Fruit fly (Drosophila melanogaster) whole organism, embryonic: ENCODE data around the gene drn.
A peak's percentile ranks its signal among the peaks of the same experiment; 100 is the strongest.

Source experiments
- C15 ChIP-seq: fragments of 200-800 bp; sonication (Bioruptor generic); IDR thresholded peaks from 3 replicates; pipeline ENCODE4 v1.3.6; 2022; ENCODE audit warnings: missing biosample characterization, missing genetic modification characterization
- CG1024 ChIP-seq: fragments of 200-800 bp; sonication (Bioruptor generic); IDR thresholded peaks from 2 replicates; pipeline ENCODE4 v1.3.6; 2022; ENCODE audit warnings: missing biosample characterization, missing genetic modification characterization
- CG11456 ChIP-seq: fragments of 200-800 bp; sonication (Bioruptor generic); IDR thresholded peaks from 3 replicates; pipeline ENCODE4 v1.3.6; 2022; ENCODE audit warnings: missing biosample characterization, missing genetic modification characterization
- CG11504 ChIP-seq: fragments of 200-800 bp; sonication (Bioruptor generic); optimal IDR thresholded peaks from 3 replicates; lab custom pipeline; 2019; ENCODE audit warnings: missing biosample characterization, mild to moderate bottlenecking, missing genetic modification characterization, moderate library complexity
- CG16863 ChIP-seq: fragments of 200-800 bp; sonication (Bioruptor generic); optimal IDR thresholded peaks from 3 replicates; lab custom pipeline; 2016; ENCODE audit warnings: missing biosample characterization, missing genetic modification characterization
- CG17912 ChIP-seq: fragments of 200-800 bp; sonication (Bioruptor generic); optimal IDR thresholded peaks from 2 replicates; lab custom pipeline; 2018; ENCODE audit warnings: missing biosample characterization, mild to moderate bottlenecking, missing genetic modification characterization
- CG1832 ChIP-seq: fragments of 200-800 bp; sonication (Bioruptor generic); optimal IDR thresholded peaks from 2 replicates; lab custom pipeline; 2017; ENCODE audit warnings: missing biosample characterization, mild to moderate bottlenecking, missing genetic modification characterization, inconsistent platforms
- CG2678 ChIP-seq: fragments of 200-800 bp; sonication (Bioruptor generic); optimal IDR thresholded peaks from 3 replicates; lab custom pipeline; 2019; ENCODE audit warnings: missing biosample characterization, mild to moderate bottlenecking, missing genetic modification characterization, moderate library complexity
- CG32532 ChIP-seq: fragments of 200-800 bp; sonication (Bioruptor generic); IDR thresholded peaks from 2 replicates; pipeline ENCODE4 v1.3.6; 2022; ENCODE audit warnings: missing biosample characterization, missing genetic modification characterization
- CG32772 ChIP-seq: fragments of 200-800 bp; sonication (Bioruptor generic); IDR thresholded peaks from 2 replicates; pipeline ENCODE4 v1.3.6; 2022; ENCODE audit warnings: missing biosample characterization, missing genetic modification characterization
- CG4854 ChIP-seq: fragments of 200-800 bp; sonication (Bioruptor generic); optimal IDR thresholded peaks from 2 replicates; lab custom pipeline; 2016; ENCODE audit warnings: missing biosample characterization, missing genetic modification characterization, inconsistent platforms
- CG6689 ChIP-seq: fragments of 200-800 bp; sonication (Bioruptor generic); IDR thresholded peaks from 2 replicates; pipeline ENCODE4 v1.3.6; 2022; ENCODE audit warnings: missing biosample characterization, missing genetic modification characterization
- CG7357 ChIP-seq: fragments of 200-800 bp; sonication (Bioruptor generic); IDR thresholded peaks from 3 replicates; pipeline ENCODE4 v1.3.6; 2022; ENCODE audit warnings: missing biosample characterization, missing genetic modification characterization
- CG7928 ChIP-seq: fragments of 200-800 bp; sonication (Bioruptor generic); optimal IDR thresholded peaks from 2 replicates; lab custom pipeline; 2017; ENCODE audit warnings: missing biosample characterization, mild to moderate bottlenecking, missing genetic modification characterization
- CG8359 ChIP-seq: fragments of 200-800 bp; sonication (Bioruptor generic); optimal IDR thresholded peaks from 2 replicates; lab custom pipeline; 2017; ENCODE audit warnings: missing biosample characterization, mild to moderate bottlenecking, missing genetic modification characterization, borderline replicate concordance
- CG8765 ChIP-seq: fragments of 200-800 bp; sonication (Bioruptor generic); IDR thresholded peaks from 2 replicates; pipeline ENCODE4 v1.3.6; 2022; ENCODE audit warnings: missing biosample characterization, missing genetic modification characterization
- Doc3 ChIP-seq: fragments of 200-800 bp; sonication (Bioruptor generic); IDR thresholded peaks from 3 replicates; pipeline ENCODE4 v1.3.6; 2022; ENCODE audit warnings: missing biosample characterization, missing genetic modification characterization; ENCODE audit not compliant: partially characterized antibody
- Dp ChIP-seq: fragments of 200-800 bp; sonication (Bioruptor generic); optimal IDR thresholded peaks from 2 replicates; lab custom pipeline; 2018; ENCODE audit warnings: missing biosample characterization, mild to moderate bottlenecking, missing genetic modification characterization, moderate library complexity
- Drgx ChIP-seq: fragments of 200-800 bp; sonication (Bioruptor generic); IDR thresholded peaks from 2 replicates; pipeline ENCODE4 v1.3.6; 2022; ENCODE audit warnings: missing biosample characterization, missing genetic modification characterization
- Hmx ChIP-seq: fragments of 200-800 bp; sonication (Bioruptor generic); optimal IDR thresholded peaks from 2 replicates; lab custom pipeline; 2016; ENCODE audit warnings: missing biosample characterization, missing genetic modification characterization
- Lim3 ChIP-seq: fragments of 200-800 bp; sonication (Bioruptor generic); IDR thresholded peaks from 2 replicates; pipeline ENCODE4 v1.3.6; 2022; ENCODE audit warnings: missing biosample characterization, missing genetic modification characterization
- Med ChIP-seq: fragments of 200-800 bp; sonication (Bioruptor generic); peaks from one replicate; lab custom pipeline; 2016; ENCODE audit warnings: missing biosample characterization, missing genetic modification characterization, mild to moderate bottlenecking, inconsistent platforms, moderate library complexity
- Mrtf ChIP-seq: fragments of 200-800 bp; sonication (Bioruptor generic); IDR thresholded peaks from 3 replicates; pipeline ENCODE4 v1.3.6; 2022; ENCODE audit warnings: missing biosample characterization, missing genetic modification characterization
- Nf-YB ChIP-seq: fragments of 200-800 bp; sonication (Bioruptor generic); optimal IDR thresholded peaks from 3 replicates; lab custom pipeline; 2019; ENCODE audit warnings: missing biosample characterization, mild to moderate bottlenecking, missing genetic modification characterization, moderate library complexity
- Optix ChIP-seq: fragments of 200-800 bp; sonication (Bioruptor generic); IDR thresholded peaks from 3 replicates; pipeline ENCODE4 v1.3.6; 2022; ENCODE audit warnings: missing biosample characterization, missing genetic modification characterization
- Sin3A ChIP-seq: fragments of >200 bp; optimal IDR thresholded peaks from 2 replicates; lab custom pipeline; 2018
- TFAM ChIP-seq: fragments of 200-800 bp; sonication (Bioruptor generic); optimal IDR thresholded peaks from 2 replicates; lab custom pipeline; 2017; ENCODE audit warnings: missing biosample characterization, missing genetic modification characterization, inconsistent platforms
- Vsx1 ChIP-seq: fragments of 200-800 bp; sonication (Bioruptor generic); optimal IDR thresholded peaks from 2 replicates; lab custom pipeline; 2017; ENCODE audit warnings: missing biosample characterization, mild to moderate bottlenecking, missing genetic modification characterization, missing genetic modification reagents
- YL-1 ChIP-seq: fragments of 200-800 bp; sonication (Bioruptor generic); optimal IDR thresholded peaks from 3 replicates; lab custom pipeline; 2017; ENCODE audit warnings: missing biosample characterization, mild to moderate bottlenecking, missing genetic modification characterization
- bab2 ChIP-seq: fragments of 200-800 bp; sonication (Bioruptor generic); optimal IDR thresholded peaks from 2 replicates; lab custom pipeline; 2016; ENCODE audit warnings: missing biosample characterization, missing genetic modification characterization
- cas ChIP-seq: fragments of 200-800 bp; sonication (Bioruptor generic); IDR thresholded peaks from 2 replicates; pipeline ENCODE4 v1.3.6; 2022; ENCODE audit warnings: missing biosample characterization, missing genetic modification characterization
- corto ChIP-seq: fragments of 200-800 bp; sonication (Bioruptor generic); optimal IDR thresholded peaks from 2 replicates; lab custom pipeline; 2016; ENCODE audit warnings: missing biosample characterization, mild to moderate bottlenecking, missing genetic modification characterization, moderate library complexity
- gce ChIP-seq: fragments of 200-800 bp; sonication (Bioruptor generic); IDR thresholded peaks from 3 replicates; pipeline ENCODE4 v1.3.6; 2022; ENCODE audit warnings: missing biosample characterization, missing genetic modification characterization
- gcm ChIP-seq: fragments of 200-800 bp; sonication (Bioruptor generic); optimal IDR thresholded peaks from 2 replicates; lab custom pipeline; 2019; ENCODE audit warnings: missing biosample characterization, mild to moderate bottlenecking, missing genetic modification characterization, moderate library complexity
- gem ChIP-seq: fragments of 200-800 bp; sonication (Bioruptor generic); optimal IDR thresholded peaks from 2 replicates; lab custom pipeline; 2019; ENCODE audit warnings: missing biosample characterization, mild to moderate bottlenecking, missing genetic modification characterization, moderate library complexity
- hb ChIP-seq: fragments of 200-800 bp; sonication (Bioruptor generic); IDR thresholded peaks from 3 replicates; pipeline ENCODE4 v1.3.6; 2022; ENCODE audit warnings: missing biosample characterization, missing genetic modification characterization; ENCODE audit not compliant: partially characterized antibody
- inv ChIP-seq: fragments of 200-800 bp; sonication (Bioruptor generic); IDR thresholded peaks from 2 replicates; pipeline ENCODE4 v1.3.6; 2022; ENCODE audit warnings: missing biosample characterization, missing genetic modification characterization; ENCODE audit not compliant: partially characterized antibody
- jumu ChIP-seq: fragments of 200-800 bp; sonication (Bioruptor generic); optimal IDR thresholded peaks from 3 replicates; lab custom pipeline; 2016; ENCODE audit warnings: missing biosample characterization, missing genetic modification characterization
- kay ChIP-seq: fragments of 200-800 bp; sonication (Bioruptor generic); optimal IDR thresholded peaks from 2 replicates; lab custom pipeline; 2016; ENCODE audit warnings: missing biosample characterization, missing genetic modification characterization
- lbe ChIP-seq: fragments of 200-800 bp; sonication (Bioruptor generic); optimal IDR thresholded peaks from 2 replicates; lab custom pipeline; 2016; ENCODE audit warnings: missing biosample characterization, mild to moderate bottlenecking, missing genetic modification characterization
- mam ChIP-seq: fragments of 200-800 bp; sonication (Bioruptor generic); optimal IDR thresholded peaks from 3 replicates; lab custom pipeline; 2016; ENCODE audit warnings: missing biosample characterization, missing genetic modification characterization
- nerfin-1 ChIP-seq: fragments of 200-800 bp; sonication (Bioruptor generic); optimal IDR thresholded peaks from 3 replicates; lab custom pipeline; 2019; ENCODE audit warnings: missing biosample characterization, mild to moderate bottlenecking, missing genetic modification characterization, moderate library complexity
- peb ChIP-seq: fragments of 200-800 bp; sonication (Bioruptor generic); IDR thresholded peaks from 2 replicates; pipeline ENCODE4 v1.3.6; 2022; ENCODE audit warnings: missing biosample characterization, missing genetic modification characterization
- pho ChIP-seq: fragments of 200-800 bp; sonication (Bioruptor generic); optimal IDR thresholded peaks from 2 replicates; lab custom pipeline; 2016; ENCODE audit warnings: missing biosample characterization, missing genetic modification characterization
- row ChIP-seq: fragments of 200-800 bp; sonication (Bioruptor generic); IDR thresholded peaks from 3 replicates; pipeline ENCODE4 v1.3.6; 2022; ENCODE audit warnings: missing biosample characterization, missing genetic modification characterization
- slp2 ChIP-seq: fragments of 200-800 bp; sonication (Bioruptor generic); optimal IDR thresholded peaks from 2 replicates; lab custom pipeline; 2016; ENCODE audit warnings: missing biosample characterization, missing genetic modification characterization
- unc-4 ChIP-seq: fragments of 200-800 bp; sonication (Bioruptor generic); IDR thresholded peaks from 2 replicates; pipeline ENCODE4 v1.3.6; 2022; ENCODE audit warnings: missing biosample characterization, missing genetic modification characterization; ENCODE audit not compliant: partially characterized antibody
- wor ChIP-seq: fragments of 200-800 bp; sonication (Bioruptor generic); IDR thresholded peaks from 2 replicates; pipeline ENCODE4 v1.3.6; 2022; ENCODE audit warnings: missing biosample characterization, missing genetic modification characterization
- yki ChIP-seq: fragments of >200 bp; optimal IDR thresholded peaks from 3 replicates; lab custom pipeline; 2018
- zen2 ChIP-seq: fragments of 200-800 bp; sonication (Bioruptor generic); IDR thresholded peaks from 3 replicates; pipeline ENCODE4 v1.3.6; 2022; ENCODE audit warnings: missing biosample characterization, missing genetic modification characterization; ENCODE audit not compliant: partially characterized antibody

The drn gene

DNA sequence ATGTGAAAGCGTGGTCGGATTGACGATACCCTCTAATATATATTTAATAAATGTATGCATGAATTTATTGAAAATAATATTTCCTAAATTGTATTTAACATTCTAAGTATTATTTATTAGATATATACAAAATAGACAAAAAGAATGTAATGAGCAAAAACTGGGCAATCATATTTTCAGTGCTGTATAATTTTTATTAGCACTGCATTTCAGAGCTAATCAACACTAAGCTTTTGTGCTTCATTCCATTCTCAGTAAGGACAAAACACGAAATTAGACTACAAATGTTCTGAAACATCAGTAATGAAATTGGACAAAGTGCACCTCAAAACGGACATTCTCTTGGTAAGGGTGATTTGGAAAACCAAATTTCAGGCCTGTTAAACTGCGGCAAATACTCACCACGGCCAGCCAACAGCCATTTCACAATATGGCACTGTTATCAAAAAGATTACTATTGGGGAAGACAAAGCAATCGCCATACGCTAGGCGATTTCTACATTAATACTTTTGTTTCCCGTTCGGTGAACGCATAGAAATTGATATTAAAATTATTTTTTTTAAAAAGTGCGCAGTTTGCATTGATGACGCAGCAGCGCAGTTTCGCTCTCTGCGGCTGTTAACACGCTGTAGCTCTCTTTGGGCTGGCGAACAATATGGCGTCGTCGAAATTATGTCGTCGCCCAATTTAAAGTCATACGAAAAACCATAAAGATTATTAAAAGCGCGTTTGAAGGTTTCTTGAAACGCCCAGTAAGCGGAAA, 591 bp downstream of the drn start (continued):
- TF ChIP-seq mam (GFP tag; lab: Kevin White, UChicago) (peak; percentile 86), Vsx1 (GFP tag; lab: Kevin White, UChicago) (peak; percentile 80), corto (GFP tag; lab: Kevin White, UChicago) (peak; percentile 29), cas (GFP tag; lab: Robert Waterston, UW) (peak; percentile 56), Sin3A (lab: Kevin White, UChicago) (no peak), wor (GFP tag; lab: Robert Waterston, UW) (peak; percentile 65), slp2 (GFP tag; lab: Kevin White, UChicago) (peak; percentile 56), Optix (GFP tag; lab: Robert Waterston, UW) (peak; percentile 76; the same call in 2 of the 3 replicates), gcm (GFP tag; lab: Kevin White, UChicago) (peak; percentile 88), bab2 (GFP tag; lab: Kevin White, UChicago) (peak; percentile 49), nerfin-1 (tag; lab: Kevin White, UChicago) (peak; percentile 83), yki (lab: Kevin White, UChicago) (no peak), CG2678 (tag; lab: Kevin White, UChicago) (peak; percentile 96), YL-1 (GFP tag; lab: Kevin White, UChicago) (peak; percentile 38), hb (GFP tag; lab: Robert Waterston, UW) (no peak), jumu (GFP tag; lab: Kevin White, UChicago) (peak; percentile 54), unc-4 (GFP tag; lab: Robert Waterston, UW) (no peak), Doc3 (GFP tag; lab: Robert Waterston, UW) (no peak), kay (GFP tag; lab: Kevin White, UChicago) (peak; percentile 50), gce (GFP tag; lab: Robert Waterston, UW) (no peak), CG11504 (tag; lab: Kevin White, UChicago) (peak; percentile 94), CG8765 (GFP tag; lab: Robert Waterston, UW) (peak; percentile 40; the same call in 1 of the 2 replicates), CG1832 (GFP tag; lab: Kevin White, UChicago) (no peak), CG7928 (GFP tag; lab: Kevin White, UChicago) (peak; percentile 59), CG17912 (GFP tag; lab: Kevin White, UChicago) (peak; percentile 64), pho (GFP tag; lab: Kevin White, UChicago) (peak; percentile 68), TFAM (peak; percentile 45), row (peak; percentile 95), Hmx (GFP tag; lab: Kevin White, UChicago) (no peak), CG7357 (GFP tag; lab: Robert Waterston, UW) (peak; percentile 70), zen2 (GFP tag; lab: Robert Waterston, UW) (no peak), gem (tag; lab: Kevin White, UChicago) (peak; percentile 95), Dp (GFP tag; lab: Kevin White, UChicago) (no peak), C15 (GFP tag; lab: Robert Waterston, UW) (peak; percentile 32; the same call in 1 of the 3 replicates), CG11456 (GFP tag; lab: Robert Waterston, UW) (peak; percentile 81), CG1024 (no peak), peb (GFP tag; lab: Robert Waterston, UW) (peak; percentile 65; the same call in 1 of the 2 replicates), Lim3 (GFP tag; lab: Robert Waterston, UW) (no peak), CG8359 (GFP tag; lab: Kevin White, UChicago) (peak; percentile 77), Med (peak; percentile 95), Nf-YB (peak; percentile 82), CG4854 (GFP tag; lab: Kevin White, UChicago) (peak; percentile 42), CG32532 (GFP tag; lab: Robert Waterston, UW) (peak; percentile 88), Drgx (GFP tag; lab: Robert Waterston, UW) (peak; percentile 69), CG6689 (peak; percentile 85), lbe (peak; percentile 41), CG16863 (peak; percentile 68), inv (GFP tag; lab: Robert Waterston, UW) (no peak), CG32772 (GFP tag; lab: Robert Waterston, UW) (peak; percentile 79), Mrtf (peak; percentile 72; the same call in 2 of the 3 replicates)
